Worm (Caenorhabditis elegans) whole organism, young adult: ENCODE data around the gene skr-17.

Source experiments
- Y67H2A.10 ChIP-seq: fragments of 200-800 bp; sonication (Bioruptor generic); conservative IDR thresholded peaks from 2 replicates; pipeline ENCODE4 v1.3.6; 2022; ENCODE audit warnings: missing genetic modification reagents, missing genetic modification characterization, missing compliant biosample characterization
- hrde-1 ChIP-seq: sonication (generic microtip); optimal IDR thresholded peaks from 2 replicates; lab custom pipeline; 2016; ENCODE audit warnings: missing genetic modification characterization, mild to moderate bottlenecking, missing compliant biosample characterization, moderate library complexity, missing genotype, missing genetic modification reagents, borderline replicate concordance
- mes-4 ChIP-seq: sonication (generic microtip); optimal IDR thresholded peaks from 2 replicates; lab custom pipeline; 2016; ENCODE audit warnings: missing genotype, missing genetic modification characterization, missing compliant biosample characterization
- zim-3 ChIP-seq: sonication (generic microtip); optimal IDR thresholded peaks from 2 replicates; lab custom pipeline; 2017; ENCODE audit warnings: mild to moderate bottlenecking, missing genetic modification characterization, moderate library complexity, missing compliant biosample characterization

skr-17 gene

ce11 chrII:7832054-7832453, 48.7 kb downstream of the skr-17 start, which contains the start of gene T09A5.14:
Gene T09A5.14, plus strand, starts transcription at chrII:7832354.
- TF ChIP-seq mes-4 (tag; lab: Kevin White, UChicago), result no peak
- no peak for TF ChIP-seq zim-3 (tag; lab: Kevin White, UChicago)
- TF ChIP-seq hrde-1, result no peak
- no peak for TF ChIP-seq Y67H2A.10
